Fruit fly (Drosophila melanogaster): ENCODE results near the gene Mob2.

Gene Mob2

dm6 chr3L:11555662-11556460, 6.2 kb downstream of the Mob2 start (continued):
- TF ChIP-seq exex (tag; optimal IDR thresholded peaks at IDR 0.05) (peak; percentile 21), CG12299 (tag; optimal IDR thresholded peaks at IDR 0.05) (peak; percentile 45), CG8765 (GFP tag; IDR thresholded peaks at IDR 0.05) (no peak), Med (GFP tag) (peak; percentile 85), CG8290 (GFP tag; optimal IDR thresholded peaks at IDR 0.05) (no peak), CG8290 (tag; optimal IDR thresholded peaks at IDR 0.05) (peak in 1 of 2 experiments; percentile 66), Dll (GFP tag; IDR thresholded peaks at IDR 0.05; ENCODE audit: partially characterized antibody) (no peak), B-H1 (GFP tag; IDR thresholded peaks at IDR 0.05) (no peak; the same call in 2 of the 3 replicates), CG9932 (GFP tag; IDR thresholded peaks at IDR 0.05) (peak; percentile 57), sna (GFP tag; IDR thresholded peaks at IDR 0.05; ENCODE audit: partially characterized antibody) (no peak), Jarid2 (GFP tag; optimal IDR thresholded peaks at IDR 0.05) (peak; percentile 34), CG4854 (GFP tag; optimal IDR thresholded peaks at IDR 0.05) (peak; percentile 32), CG15479 (GFP tag; optimal IDR thresholded peaks at IDR 0.05) (no peak), Fer3 (tag; optimal IDR thresholded peaks at IDR 0.05) (peak; percentile 80), grau (tag; optimal IDR thresholded peaks at IDR 0.05) (peak; percentile 88), Hsf (GFP tag; optimal IDR thresholded peaks at IDR 0.05) (peak; percentile 57), sisA (GFP tag; IDR thresholded peaks at IDR 0.05) (peak; percentile 16; the same call in 1 of the 2 replicates), lola (GFP tag; optimal IDR thresholded peaks at IDR 0.05) (peak in 1 of 3 experiments; percentile 85), yki (optimal IDR thresholded peaks at IDR 0.05) (no peak), sug (tag; optimal IDR thresholded peaks at IDR 0.05) (peak; percentile 76), chm (GFP tag; IDR thresholded peaks at IDR 0.05) (no peak), CG10565 (GFP tag; optimal IDR thresholded peaks at IDR 0.05) (no peak), fd3F (GFP tag; optimal IDR thresholded peaks at IDR 0.05) (peak; percentile 39), Hmx (GFP tag; optimal IDR thresholded peaks at IDR 0.05) (no peak), h (optimal IDR thresholded peaks at IDR 0.05) (no peak), pum (GFP tag; optimal IDR thresholded peaks at IDR 0.05) (no peak), NFAT (GFP tag; IDR thresholded peaks at IDR 0.05) (no peak), CG1602 (GFP tag; optimal IDR thresholded peaks at IDR 0.05) (peak; percentile 67), rib (GFP tag; IDR thresholded peaks at IDR 0.05) (peak; percentile 55; the same call in 1 of the 2 replicates), corto (GFP tag; optimal IDR thresholded peaks at IDR 0.05) (no peak), luna (GFP tag; optimal IDR thresholded peaks at IDR 0.05) (no peak), repo (GFP tag; optimal IDR thresholded peaks at IDR 0.05) (no peak), CG33213 (GFP tag; optimal IDR thresholded peaks at IDR 0.05) (peak; percentile 41), CG7372 (GFP tag; IDR thresholded peaks at IDR 0.05) (no peak), ci (GFP tag; IDR thresholded peaks at IDR 0.05) (peak; percentile 29; the same call in 2 of the 3 replicates), mam (GFP tag; optimal IDR thresholded peaks at IDR 0.05) (peak; percentile 44), CG2712 (tag; optimal IDR thresholded peaks at IDR 0.05) (peak; percentile 90), CG11398 (GFP tag; optimal IDR thresholded peaks at IDR 0.05) (peak; percentile 59), CG1792 (GFP tag; optimal IDR thresholded peaks at IDR 0.05) (peak; percentile 35), CG4730 (GFP tag; IDR thresholded peaks at IDR 0.05) (no peak), slbo (GFP tag; IDR thresholded peaks at IDR 0.05) (peak; percentile 72), CG13775 (GFP tag; optimal IDR thresholded peaks at IDR 0.05) (peak; percentile 34), dysf (GFP tag; IDR thresholded peaks at IDR 0.05) (peak; percentile 68), oc (tag; optimal IDR thresholded peaks at IDR 0.05) (peak; percentile 51), tna (GFP tag; IDR thresholded peaks at IDR 0.05; ENCODE audit: partially characterized antibody) (no peak), Antp (GFP tag; optimal IDR thresholded peaks at IDR 0.05) (no peak), CG7357 (GFP tag; IDR thresholded peaks at IDR 0.05) (0 out of 3 replicates have a peak, but pooled peaks have one; percentile 30), Sin3A (optimal IDR thresholded peaks at IDR 0.05) (no peak), pan (optimal IDR thresholded peaks at IDR 0.05) (no peak), pan (GFP tag; optimal IDR thresholded peaks at IDR 0.05 in 1 of 2, IDR thresholded peaks at IDR 0.05 in 1 of 2) (peak in 1 of 2 experiments; percentile 58), Trl (optimal IDR thresholded peaks at IDR 0.05) (no peak), Trl (GFP tag; optimal IDR thresholded peaks at IDR 0.05) (peak; percentile 32)

Measured in whole organism, embryonic.